Worm (Caenorhabditis elegans): ENCODE data around the gene cab-1.

DNA sequence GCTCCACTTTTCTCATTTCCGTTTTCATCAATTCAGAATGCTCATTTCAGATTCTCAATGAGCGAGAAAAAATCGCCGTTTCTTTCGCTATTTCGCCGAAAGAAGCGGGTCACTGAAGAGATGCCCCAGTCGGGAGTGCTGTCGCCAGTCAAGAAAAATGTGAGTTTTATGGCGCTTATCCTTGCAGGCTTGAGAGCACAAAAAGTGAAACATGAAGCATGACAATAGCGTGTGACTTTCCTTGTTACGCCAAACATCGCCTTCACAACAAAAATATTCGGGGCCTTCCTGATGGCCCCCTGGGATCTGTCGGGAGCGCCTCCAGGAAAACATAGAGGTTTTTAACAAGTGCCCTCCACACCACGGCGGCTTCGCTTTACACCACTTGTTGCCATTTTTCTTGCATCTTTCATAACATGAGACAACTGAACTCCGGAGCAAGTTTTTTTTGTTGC is 43.9 kb upstream of the cab-1 start, which contains the start of gene E01G6.2:
- TF ChIP-seq ceh-82 (tag; optimal IDR thresholded peaks at IDR 0.05) (no peak), blmp-1 (tag; optimal IDR thresholded peaks at IDR 0.05) (no peak), fkh-10 (GFP tag; optimal IDR thresholded peaks at IDR 0.05) (no peak), unc-62 (GFP tag; optimal IDR thresholded peaks at IDR 0.05) (no peak), egl-27 (tag; optimal IDR thresholded peaks at IDR 0.05) (no peak), ama-1 (optimal IDR thresholded peaks at IDR 0.05) (no peak), lin-13 (GFP tag; optimal IDR thresholded peaks at IDR 0.05) (no peak), aha-1 (tag; optimal IDR thresholded peaks at IDR 0.05) (no peak), rnt-1 (tag; optimal IDR thresholded peaks at IDR 0.05) (no peak), pag-3 (tag; optimal IDR thresholded peaks at IDR 0.05; ENCODE audit: borderline replicate concordance, insufficient read depth) (no peak), hlh-17 (GFP tag; optimal IDR thresholded peaks at IDR 0.05; ENCODE audit: borderline replicate concordance) (no peak), dpl-1 (GFP tag; optimal IDR thresholded peaks at IDR 0.05) (no peak), swsn-7 (tag; optimal IDR thresholded peaks at IDR 0.05) (no peak)

Data from whole organism, L1 larva.